Fruit fly (Drosophila melanogaster) whole organism, embryonic: ENCODE measurements around the gene CG42514.

Source experiments
- CG14014 ChIP-seq: fragments of 200-800 bp; sonication (Bioruptor generic); IDR thresholded peaks from 2 replicates; pipeline ENCODE4 v1.3.6; 2022; ENCODE audit warnings: missing biosample characterization, missing genetic modification characterization
- CG15011 ChIP-seq: fragments of 200-800 bp; sonication (Bioruptor generic); optimal IDR thresholded peaks from 3 replicates; lab custom pipeline; 2018; ENCODE audit warnings: missing biosample characterization, mild to moderate bottlenecking, missing genetic modification characterization
- CG15601 ChIP-seq: fragments of 200-800 bp; sonication (Bioruptor generic); optimal IDR thresholded peaks from 3 replicates; lab custom pipeline; 2019; ENCODE audit warnings: missing biosample characterization, mild to moderate bottlenecking, missing genetic modification characterization, moderate library complexity
- CG17186 ChIP-seq: fragments of 200-800 bp; sonication (Bioruptor generic); optimal IDR thresholded peaks from 3 replicates; lab custom pipeline; 2017; ENCODE audit warnings: missing biosample characterization, missing genetic modification reagents, missing genetic modification characterization
- CG17802 ChIP-seq: fragments of 200-800 bp; sonication (Bioruptor generic); optimal IDR thresholded peaks from 2 replicates; lab custom pipeline; 2018; ENCODE audit warnings: missing biosample characterization, mild to moderate bottlenecking, missing genetic modification characterization, moderate library complexity
- CG17912 ChIP-seq: fragments of 200-800 bp; sonication (Bioruptor generic); optimal IDR thresholded peaks from 2 replicates; lab custom pipeline; 2018; ENCODE audit warnings: missing biosample characterization, mild to moderate bottlenecking, missing genetic modification characterization
- CG18011 ChIP-seq: fragments of 200-800 bp; sonication (Bioruptor generic); optimal IDR thresholded peaks from 2 replicates; lab custom pipeline; 2017; ENCODE audit warnings: missing biosample characterization, missing genetic modification characterization, mild to moderate bottlenecking, moderate library complexity, missing genotype
- CG2712 ChIP-seq: fragments of 200-800 bp; optimal IDR thresholded peaks from 3 replicates; lab custom pipeline; 2019; ENCODE audit warnings: missing biosample characterization, mild to moderate bottlenecking, missing genetic modification characterization, moderate library complexity
- CG2875 ChIP-seq: fragments of 200-800 bp; sonication (Bioruptor generic); optimal IDR thresholded peaks from 2 replicates; lab custom pipeline; 2017; ENCODE audit warnings: missing biosample characterization, mild to moderate bottlenecking, missing genetic modification characterization, missing genetic modification reagents
- CG3163 ChIP-seq: fragments of 200-800 bp; sonication (Bioruptor generic); optimal IDR thresholded peaks from 3 replicates; lab custom pipeline; 2016; ENCODE audit warnings: missing biosample characterization, missing genetic modification characterization
- CG32772 ChIP-seq: fragments of 200-800 bp; sonication (Bioruptor generic); IDR thresholded peaks from 2 replicates; pipeline ENCODE4 v1.3.6; 2022; ENCODE audit warnings: missing biosample characterization, missing genetic modification characterization
- CG34422 ChIP-seq: fragments of 200-800 bp; sonication (Bioruptor generic); IDR thresholded peaks from 3 replicates; pipeline ENCODE4 v1.3.6; 2022; ENCODE audit warnings: missing biosample characterization, missing genetic modification characterization
- CG3847 ChIP-seq: fragments of 200-800 bp; sonication (Bioruptor generic); IDR thresholded peaks from 2 replicates; pipeline ENCODE4 v1.3.6; 2022; ENCODE audit warnings: missing biosample characterization, missing genetic modification characterization
- CG4360 ChIP-seq: fragments of 200-800 bp; sonication (Bioruptor generic); IDR thresholded peaks from 2 replicates; pipeline ENCODE4 v1.3.6; 2022; ENCODE audit warnings: missing biosample characterization, missing genetic modification characterization
- CG4854 ChIP-seq: fragments of 200-800 bp; sonication (Bioruptor generic); optimal IDR thresholded peaks from 2 replicates; lab custom pipeline; 2016; ENCODE audit warnings: missing biosample characterization, missing genetic modification characterization, inconsistent platforms
- CG6254 ChIP-seq: fragments of 200-800 bp; sonication (Bioruptor generic); optimal IDR thresholded peaks from 3 replicates; lab custom pipeline; 2017; ENCODE audit warnings: mild to moderate bottlenecking, missing biosample characterization, missing genetic modification reagents, missing genetic modification characterization
- CG7745 ChIP-seq: fragments of 200-800 bp; sonication (Bioruptor generic); optimal IDR thresholded peaks from 2 replicates; lab custom pipeline; 2018; ENCODE audit warnings: missing biosample characterization, mild to moderate bottlenecking, missing genetic modification characterization, moderate library complexity
- CG8765 ChIP-seq: fragments of 200-800 bp; sonication (Bioruptor generic); IDR thresholded peaks from 2 replicates; pipeline ENCODE4 v1.3.6; 2022; ENCODE audit warnings: missing biosample characterization, missing genetic modification characterization
- CG9876 ChIP-seq: fragments of 200-800 bp; sonication (Bioruptor generic); optimal IDR thresholded peaks from 2 replicates; lab custom pipeline; 2016; ENCODE audit warnings: missing biosample characterization, missing genetic modification characterization
- Dfd ChIP-seq, 2 experiments: fragments of >200 bp; optimal IDR thresholded peaks; 2 replicates each; lab custom pipeline; 2017; ENCODE audit warnings: missing biosample characterization in 2 of 2, missing genetic modification characterization in 2 of 2
- Dip2 ChIP-seq: fragments of 200-800 bp; sonication (Bioruptor generic); IDR thresholded peaks from 2 replicates; pipeline ENCODE4 v1.3.6; 2022; ENCODE audit warnings: missing biosample characterization, missing genetic modification characterization
- Dll ChIP-seq: fragments of 200-800 bp; sonication (Bioruptor generic); IDR thresholded peaks from 4 replicates; pipeline ENCODE4 v1.3.6; 2022; ENCODE audit warnings: missing biosample characterization, missing genetic modification characterization; ENCODE audit not compliant: partially characterized antibody
- Dp ChIP-seq: fragments of 200-800 bp; sonication (Bioruptor generic); optimal IDR thresholded peaks from 2 replicates; lab custom pipeline; 2018; ENCODE audit warnings: missing biosample characterization, mild to moderate bottlenecking, missing genetic modification characterization, moderate library complexity
- HHEX ChIP-seq: fragments of 200-800 bp; sonication (Bioruptor generic); optimal IDR thresholded peaks from 3 replicates; lab custom pipeline; 2017; ENCODE audit warnings: missing biosample characterization, mild to moderate bottlenecking, missing genetic modification characterization, missing genetic modification reagents
- MTF-1 ChIP-seq: fragments of 200-800 bp; sonication (Bioruptor generic); optimal IDR thresholded peaks from 2 replicates; lab custom pipeline; 2018; ENCODE audit warnings: missing biosample characterization, mild to moderate bottlenecking, missing genetic modification characterization, borderline replicate concordance
- Med ChIP-seq: fragments of 200-800 bp; sonication (Bioruptor generic); peaks from one replicate; lab custom pipeline; 2016; ENCODE audit warnings: missing biosample characterization, missing genetic modification characterization, mild to moderate bottlenecking, inconsistent platforms, moderate library complexity
- Mes4 ChIP-seq: fragments of 200-800 bp; sonication (Bioruptor generic); optimal IDR thresholded peaks from 2 replicates; lab custom pipeline; 2016; ENCODE audit warnings: missing biosample characterization, missing genetic modification characterization
- Ptx1 ChIP-seq: fragments of 200-800 bp; sonication (Bioruptor generic); IDR thresholded peaks from 2 replicates; pipeline ENCODE4 v1.3.6; 2022; ENCODE audit warnings: missing biosample characterization, missing genetic modification characterization
- Sox102F ChIP-seq: fragments of 200-800 bp; sonication (Bioruptor generic); optimal IDR thresholded peaks from 2 replicates; lab custom pipeline; 2018; ENCODE audit warnings: missing biosample characterization, mild to moderate bottlenecking, missing genetic modification characterization, moderate library complexity
- Tbp ChIP-seq: fragments of >200 bp; optimal IDR thresholded peaks from 2 replicates; lab custom pipeline; 2018; ENCODE audit warnings: missing biosample characterization, missing genetic modification characterization
- bbx ChIP-seq: fragments of 200-800 bp; sonication (Bioruptor generic); IDR thresholded peaks from 2 replicates; pipeline ENCODE4 v1.3.6; 2022; ENCODE audit warnings: missing biosample characterization, missing genetic modification characterization; ENCODE audit not compliant: partially characterized antibody
- cas ChIP-seq: fragments of 200-800 bp; sonication (Bioruptor generic); IDR thresholded peaks from 2 replicates; pipeline ENCODE4 v1.3.6; 2022; ENCODE audit warnings: missing biosample characterization, missing genetic modification characterization
- chif ChIP-seq, 2 experiments: fragments of 200-800 bp; sonication (Bioruptor generic); optimal IDR thresholded peaks; 3 replicates each; lab custom pipeline; 2016; ENCODE audit warnings: missing biosample characterization in 2 of 2, missing genetic modification characterization in 2 of 2
- chinmo ChIP-seq: fragments of 200-800 bp; sonication (Bioruptor generic); IDR thresholded peaks from 4 replicates; pipeline ENCODE4 v1.3.6; 2022; ENCODE audit warnings: missing biosample characterization, missing genetic modification characterization; ENCODE audit not compliant: partially characterized antibody
- crc ChIP-seq: fragments of 200-800 bp; sonication (Bioruptor generic); optimal IDR thresholded peaks from 2 replicates; lab custom pipeline; 2016; ENCODE audit warnings: missing biosample characterization, missing genetic modification characterization
- crol ChIP-seq: fragments of 200-800 bp; sonication (Bioruptor generic); IDR thresholded peaks from 2 replicates; pipeline ENCODE4 v1.3.6; 2022; ENCODE audit warnings: missing biosample characterization, missing genetic modification characterization
- en ChIP-seq: fragments of 200-800 bp; sonication (Bioruptor generic); optimal IDR thresholded peaks from 2 replicates; lab custom pipeline; 2016; ENCODE audit warnings: missing biosample characterization, missing genetic modification characterization
- gcm2 ChIP-seq: fragments of 200-800 bp; sonication (Bioruptor generic); optimal IDR thresholded peaks from 2 replicates; lab custom pipeline; 2016; ENCODE audit warnings: missing biosample characterization, missing genetic modification characterization
- grau ChIP-seq: fragments of 200-800 bp; optimal IDR thresholded peaks from 3 replicates; lab custom pipeline; 2019; ENCODE audit warnings: missing biosample characterization, mild to moderate bottlenecking, missing genetic modification characterization, moderate library complexity
- nau ChIP-seq: fragments of 200-800 bp; sonication (Bioruptor generic); optimal IDR thresholded peaks from 3 replicates; lab custom pipeline; 2017; ENCODE audit warnings: missing biosample characterization, mild to moderate bottlenecking, missing genetic modification characterization, missing genetic modification reagents
- row ChIP-seq: fragments of 200-800 bp; sonication (Bioruptor generic); IDR thresholded peaks from 3 replicates; pipeline ENCODE4 v1.3.6; 2022; ENCODE audit warnings: missing biosample characterization, missing genetic modification characterization
- slbo ChIP-seq: fragments of 200-800 bp; sonication (Bioruptor generic); IDR thresholded peaks from 2 replicates; pipeline ENCODE4 v1.3.6; 2022; ENCODE audit warnings: missing biosample characterization, missing genetic modification characterization
- sqz ChIP-seq: fragments of 200-800 bp; sonication (Bioruptor generic); optimal IDR thresholded peaks from 3 replicates; lab custom pipeline; 2018; ENCODE audit warnings: missing biosample characterization, mild to moderate bottlenecking, missing genetic modification characterization
- tio ChIP-seq: fragments of 200-800 bp; sonication (Bioruptor generic); optimal IDR thresholded peaks from 2 replicates; lab custom pipeline; 2017; ENCODE audit warnings: missing biosample characterization, missing genetic modification characterization, inconsistent platforms
- ttk ChIP-seq: fragments of 200-800 bp; sonication (Bioruptor generic); IDR thresholded peaks from 2 replicates; pipeline ENCODE4 v2.1.2; 2022; ENCODE audit warnings: missing biosample characterization, missing genetic modification characterization
- twi ChIP-seq: fragments of 200-800 bp; optimal IDR thresholded peaks from 2 replicates; lab custom pipeline; 2019; ENCODE audit warnings: missing biosample characterization, mild to moderate bottlenecking, missing genetic modification characterization, moderate library complexity
- vnd ChIP-seq: fragments of 200-800 bp; sonication (Bioruptor generic); IDR thresholded peaks from 3 replicates; pipeline ENCODE4 v1.3.6; 2022; ENCODE audit warnings: missing biosample characterization, missing genetic modification characterization; ENCODE audit not compliant: partially characterized antibody

CG42514 gene

dm6 chr3L:16533932-16534331, 37.9 kb upstream of the CG42514 start (continued):
- no peak for TF ChIP-seq Dfd (GFP tag; optimal IDR thresholded peaks at IDR 0.05; lab: Kevin White, UChicago)
- TF ChIP-seq Dll (GFP tag; lab: Robert Waterston, UW), result no peak
- TF ChIP-seq Dip2 (GFP tag; lab: Robert Waterston, UW), result no peak
- TF ChIP-seq CG18011 (GFP tag; lab: Kevin White, UChicago), result peak; percentile 49
- TF ChIP-seq CG8765 (GFP tag; lab: Robert Waterston, UW), result no peak
- no peak for TF ChIP-seq crol
- TF ChIP-seq HHEX (GFP tag; lab: Kevin White, UChicago), result peak; percentile 78
- TF ChIP-seq gcm2 (GFP tag; lab: Kevin White, UChicago), result peak; percentile 52
- TF ChIP-seq Dp, result no peak
- peak; percentile 53 for TF ChIP-seq CG17802

- TF ChIP-seq chif (GFP tag; optimal IDR thresholded peaks at IDR 0.05; lab: Kevin White, UChicago) (no peak), Ptx1 (GFP tag; lab: Robert Waterston, UW) (peak; percentile 19; the same call in 1 of the 2 replicates), CG3163 (GFP tag; lab: Kevin White, UChicago) (no peak), CG2712 (tag; lab: Kevin White, UChicago) (peak; percentile 27), en (GFP tag; lab: Kevin White, UChicago) (no peak), tio (GFP tag; lab: Kevin White, UChicago) (no peak), Med (GFP tag; lab: Kevin White, UChicago) (peak; percentile 69), grau (tag; lab: Kevin White, UChicago) (peak; percentile 71), Mes4 (no peak), chinmo (no peak), crc (GFP tag; lab: Kevin White, UChicago) (no peak), Sox102F (GFP tag; lab: Kevin White, UChicago) (peak; percentile 18), row (GFP tag; lab: Robert Waterston, UW) (peak; percentile 38; the same call in 1 of the 3 replicates), CG15011 (GFP tag; lab: Kevin White, UChicago) (no peak), vnd (GFP tag; lab: Robert Waterston, UW) (no peak), MTF-1 (GFP tag; lab: Kevin White, UChicago) (no peak), CG7745 (tag; lab: Kevin White, UChicago) (no peak), bbx (GFP tag; lab: Robert Waterston, UW) (no peak)
Observed at dm6 chr3L:16497198-16497701, 1.2 kb upstream of the CG42514 start, which contains the start of gene st. TSS of gene st (plus strand) at chr3L:16497651.

dm6 chr3L:16495235-16495634, 801 bp downstream of the CG42514 start:
- TF ChIP-seq Tbp (GFP tag; lab: Kevin White, UChicago) (no peak), chinmo (0 out of 4 replicates have a peak, but pooled peaks have one; percentile 37), Dp (peak; percentile 73), CG32772 (GFP tag; lab: Robert Waterston, UW) (peak; percentile 55; the same call in 1 of the 2 replicates), CG6254 (GFP tag; lab: Kevin White, UChicago) (no peak), ttk (GFP tag; lab: Robert Waterston, UW) (no peak), CG3847 (GFP tag; lab: Robert Waterston, UW) (no peak), CG9876 (GFP tag; lab: Kevin White, UChicago) (no peak), CG17912 (no peak), slbo (no peak), CG14014 (no peak), sqz (GFP tag; lab: Kevin White, UChicago) (peak; percentile 18), nau (GFP tag; lab: Kevin White, UChicago) (no peak), HHEX (GFP tag; lab: Kevin White, UChicago) (no peak), twi (no peak), cas (no peak), CG2875 (GFP tag; lab: Kevin White, UChicago) (no peak), CG4854 (no peak), CG15601 (tag; lab: Kevin White, UChicago) (no peak), MTF-1 (GFP tag; lab: Kevin White, UChicago) (no peak), CG34422 (no peak), CG17186 (no peak), CG4360 (GFP tag; lab: Robert Waterston, UW) (no peak)
